Fruit fly (Drosophila melanogaster) whole organism, embryonic: Measurements from ENCODE around the gene CG4382.
A peak's percentile ranks its signal among the peaks of the same experiment; 100 is the strongest.

ENCODE experiments used
- Abd-B ChIP-seq: fragments of 200-800 bp; sonication (Bioruptor generic); optimal IDR thresholded peaks from 2 replicates; lab custom pipeline; 2018; ENCODE audit warnings: missing biosample characterization, mild to moderate bottlenecking, missing genetic modification characterization, moderate library complexity
- Ada2b ChIP-seq: fragments of 200-800 bp; sonication (Bioruptor generic); IDR thresholded peaks from 2 replicates; pipeline ENCODE4 v1.3.6; 2022; ENCODE audit warnings: missing biosample characterization, missing genetic modification characterization
- Aef1 ChIP-seq: fragments of 200-800 bp; sonication (Bioruptor generic); IDR thresholded peaks from 3 replicates; pipeline ENCODE4 v1.3.6; 2022; ENCODE audit warnings: missing biosample characterization, missing genetic modification characterization
- CG10274 ChIP-seq: fragments of 200-800 bp; sonication (Bioruptor generic); optimal IDR thresholded peaks from 3 replicates; lab custom pipeline; 2017; ENCODE audit warnings: missing biosample characterization, mild to moderate bottlenecking, missing genetic modification characterization
- CG10321 ChIP-seq: fragments of 200-800 bp; sonication (Bioruptor generic); IDR thresholded peaks from 2 replicates; pipeline ENCODE4 v1.3.6; 2022; ENCODE audit warnings: missing biosample characterization, missing genetic modification characterization
- CG11504 ChIP-seq: fragments of 200-800 bp; sonication (Bioruptor generic); optimal IDR thresholded peaks from 3 replicates; lab custom pipeline; 2019; ENCODE audit warnings: missing biosample characterization, mild to moderate bottlenecking, missing genetic modification characterization, moderate library complexity
- CG12219 ChIP-seq: fragments of 200-800 bp; sonication (Bioruptor generic); optimal IDR thresholded peaks from 3 replicates; lab custom pipeline; 2018; ENCODE audit warnings: missing biosample characterization, mild to moderate bottlenecking, missing genetic modification characterization
- CG12659 ChIP-seq: fragments of 200-800 bp; sonication (Bioruptor generic); optimal IDR thresholded peaks from 3 replicates; lab custom pipeline; 2017; ENCODE audit warnings: mild to moderate bottlenecking, missing biosample characterization, missing genetic modification reagents, missing genetic modification characterization
- CG13123 ChIP-seq: fragments of 200-800 bp; sonication (Bioruptor generic); optimal IDR thresholded peaks from 2 replicates; lab custom pipeline; 2016; ENCODE audit warnings: missing biosample characterization, missing genetic modification characterization
- CG14014 ChIP-seq: fragments of 200-800 bp; sonication (Bioruptor generic); IDR thresholded peaks from 2 replicates; pipeline ENCODE4 v1.3.6; 2022; ENCODE audit warnings: missing biosample characterization, missing genetic modification characterization
- CG15011 ChIP-seq: fragments of 200-800 bp; sonication (Bioruptor generic); optimal IDR thresholded peaks from 3 replicates; lab custom pipeline; 2018; ENCODE audit warnings: missing biosample characterization, mild to moderate bottlenecking, missing genetic modification characterization
- CG1529 ChIP-seq: fragments of 200-800 bp; sonication (Bioruptor generic); optimal IDR thresholded peaks from 3 replicates; lab custom pipeline; 2018; ENCODE audit warnings: missing biosample characterization, missing genetic modification characterization
- CG17912 ChIP-seq: fragments of 200-800 bp; sonication (Bioruptor generic); optimal IDR thresholded peaks from 2 replicates; lab custom pipeline; 2018; ENCODE audit warnings: missing biosample characterization, mild to moderate bottlenecking, missing genetic modification characterization
- CG1792 ChIP-seq: fragments of 200-800 bp; sonication (Bioruptor generic); optimal IDR thresholded peaks from 2 replicates; lab custom pipeline; 2016; ENCODE audit warnings: missing biosample characterization, missing genetic modification characterization
- CG18599 ChIP-seq: fragments of 200-800 bp; sonication (Bioruptor generic); optimal IDR thresholded peaks from 3 replicates; lab custom pipeline; 2017; ENCODE audit warnings: missing biosample characterization, missing genetic modification characterization, mild to moderate bottlenecking, moderate library complexity, missing genetic modification reagents
- CG2678 ChIP-seq: fragments of 200-800 bp; sonication (Bioruptor generic); optimal IDR thresholded peaks from 3 replicates; lab custom pipeline; 2019; ENCODE audit warnings: missing biosample characterization, mild to moderate bottlenecking, missing genetic modification characterization, moderate library complexity
- CG2875 ChIP-seq: fragments of 200-800 bp; sonication (Bioruptor generic); optimal IDR thresholded peaks from 2 replicates; lab custom pipeline; 2017; ENCODE audit warnings: missing biosample characterization, mild to moderate bottlenecking, missing genetic modification characterization, missing genetic modification reagents
- CG31365 ChIP-seq: fragments of 200-800 bp; sonication (Bioruptor generic); optimal IDR thresholded peaks from 2 replicates; lab custom pipeline; 2018; ENCODE audit warnings: missing biosample characterization, mild to moderate bottlenecking, missing genetic modification characterization
- CG3163 ChIP-seq: fragments of 200-800 bp; sonication (Bioruptor generic); optimal IDR thresholded peaks from 3 replicates; lab custom pipeline; 2016; ENCODE audit warnings: missing biosample characterization, missing genetic modification characterization
- CG34376 ChIP-seq: fragments of 200-800 bp; sonication (Bioruptor generic); optimal IDR thresholded peaks from 2 replicates; lab custom pipeline; 2018; ENCODE audit warnings: missing biosample characterization, mild to moderate bottlenecking, missing genetic modification characterization
- CG3726 ChIP-seq: fragments of 200-800 bp; sonication (Bioruptor generic); IDR thresholded peaks from 3 replicates; pipeline ENCODE4, ENCODE4 v1.3.6; 2022; ENCODE audit warnings: missing biosample characterization, missing genetic modification characterization
- CG6854 ChIP-seq: fragments of 200-800 bp; sonication (Bioruptor generic); optimal IDR thresholded peaks from 3 replicates; lab custom pipeline; 2017; ENCODE audit warnings: missing biosample characterization, mild to moderate bottlenecking, missing genetic modification characterization
- CG7357 ChIP-seq: fragments of 200-800 bp; sonication (Bioruptor generic); IDR thresholded peaks from 3 replicates; pipeline ENCODE4 v1.3.6; 2022; ENCODE audit warnings: missing biosample characterization, missing genetic modification characterization
- D19A ChIP-seq: fragments of 200-800 bp; optimal IDR thresholded peaks from 3 replicates; lab custom pipeline; 2019; ENCODE audit warnings: missing biosample characterization, mild to moderate bottlenecking, missing genetic modification characterization, moderate library complexity
- Dad ChIP-seq: fragments of 200-800 bp; sonication (Bioruptor generic); optimal IDR thresholded peaks from 3 replicates; lab custom pipeline; 2016; ENCODE audit warnings: missing biosample characterization, missing genetic modification characterization
- Ets65A ChIP-seq: fragments of 200-800 bp; sonication (Bioruptor generic); peaks from one replicate; lab custom pipeline; 2016; ENCODE audit warnings: missing biosample characterization, missing genetic modification characterization
- HLH4C ChIP-seq: fragments of 200-800 bp; sonication (Bioruptor generic); IDR thresholded peaks from 3 replicates; pipeline ENCODE4 v1.3.6; 2022; ENCODE audit warnings: missing biosample characterization, missing genetic modification characterization; ENCODE audit not compliant: partially characterized antibody
- Hmr ChIP-seq: fragments of 200-800 bp; sonication (Bioruptor generic); optimal IDR thresholded peaks from 3 replicates; lab custom pipeline; 2017; ENCODE audit warnings: mild to moderate bottlenecking, missing biosample characterization, missing genetic modification reagents, missing genetic modification characterization
- Lim3 ChIP-seq: fragments of 200-800 bp; sonication (Bioruptor generic); IDR thresholded peaks from 2 replicates; pipeline ENCODE4 v1.3.6; 2022; ENCODE audit warnings: missing biosample characterization, missing genetic modification characterization
- Myb ChIP-seq: fragments of 200-800 bp; sonication (Bioruptor generic); optimal IDR thresholded peaks from 2 replicates; lab custom pipeline; 2016; ENCODE audit warnings: missing biosample characterization, missing genetic modification characterization
- Nf-YA ChIP-seq: fragments of 200-800 bp; sonication (Bioruptor generic); IDR thresholded peaks from 2 replicates; pipeline ENCODE4 v1.3.6; 2022; ENCODE audit warnings: missing biosample characterization, missing genetic modification characterization
- Opbp ChIP-seq: fragments of 200-800 bp; sonication (Bioruptor generic); IDR thresholded peaks from 3 replicates; pipeline ENCODE4 v1.3.6; 2022; ENCODE audit warnings: missing biosample characterization, missing genetic modification characterization; ENCODE audit not compliant: partially characterized antibody
- Pdp1 ChIP-seq, 2 experiments: fragments of 200-800 bp; sonication (Bioruptor generic); optimal IDR thresholded peaks; 3 replicates each; lab custom pipeline; 2016; ENCODE audit warnings: missing biosample characterization in 2 of 2, missing genetic modification characterization in 2 of 2, mild to moderate bottlenecking in 1 of 2, moderate library complexity in 1 of 2
- Sry-β ChIP-seq: fragments of 200-800 bp; sonication (Bioruptor generic); optimal IDR thresholded peaks from 2 replicates; lab custom pipeline; 2018; ENCODE audit warnings: missing biosample characterization, mild to moderate bottlenecking, missing genetic modification characterization, moderate library complexity
- ase ChIP-seq: fragments of 200-800 bp; sonication (Bioruptor generic); IDR thresholded peaks from 3 replicates; pipeline ENCODE4 v1.3.6; 2022; ENCODE audit warnings: missing biosample characterization, missing genetic modification characterization
- crc ChIP-seq: fragments of 200-800 bp; sonication (Bioruptor generic); optimal IDR thresholded peaks from 2 replicates; lab custom pipeline; 2016; ENCODE audit warnings: missing biosample characterization, missing genetic modification characterization
- dm ChIP-seq: fragments of 200-800 bp; sonication (Bioruptor generic); optimal IDR thresholded peaks from 3 replicates; lab custom pipeline; 2016; ENCODE audit warnings: missing biosample characterization, missing genetic modification characterization
- kay ChIP-seq: fragments of 200-800 bp; sonication (Bioruptor generic); optimal IDR thresholded peaks from 2 replicates; lab custom pipeline; 2016; ENCODE audit warnings: missing biosample characterization, missing genetic modification characterization
- kni ChIP-seq: fragments of 200-800 bp; sonication (Bioruptor generic); optimal IDR thresholded peaks from 3 replicates; lab custom pipeline; 2017; ENCODE audit warnings: mild to moderate bottlenecking, missing biosample characterization, missing genetic modification reagents, missing genetic modification characterization
- mirr ChIP-seq: fragments of 200-800 bp; sonication (Bioruptor generic); optimal IDR thresholded peaks from 3 replicates; lab custom pipeline; 2018; ENCODE audit warnings: missing biosample characterization, mild to moderate bottlenecking, missing genetic modification characterization
- odd ChIP-seq: fragments of 200-800 bp; sonication (Bioruptor generic); optimal IDR thresholded peaks from 2 replicates; lab custom pipeline; 2017; ENCODE audit warnings: missing biosample characterization, mild to moderate bottlenecking, missing genetic modification characterization
- org-1 ChIP-seq: fragments of 200-800 bp; sonication (Bioruptor generic); optimal IDR thresholded peaks from 2 replicates; lab custom pipeline; 2017; ENCODE audit warnings: missing biosample characterization, missing genetic modification characterization
- otp ChIP-seq: fragments of 200-800 bp; sonication (Bioruptor generic); IDR thresholded peaks from 3 replicates; pipeline ENCODE4, ENCODE4 v1.3.6; 2022; ENCODE audit warnings: missing biosample characterization, missing genetic modification characterization
- prd ChIP-seq, 3 experiments: fragments of >200 bp in 2 of 3; fragments of 200-800 bp in 1 of 3; sonication (Bioruptor generic) in 1 of 3; optimal IDR thresholded peaks in 2 of 3; IDR thresholded peaks in 1 of 3; 2 replicates in 2 of 3; 3 replicates in 1 of 3; pipeline versions ENCODE4 v1.3.6 to Lab custom; 2017 to 2022; ENCODE audit warnings: missing biosample characterization in 1 of 3, missing genetic modification characterization in 1 of 3
- sim ChIP-seq: fragments of 200-800 bp; sonication (Bioruptor generic); IDR thresholded peaks from 2 replicates; pipeline ENCODE4 v1.3.6; 2022; ENCODE audit warnings: missing biosample characterization, missing genetic modification characterization
- toy ChIP-seq: fragments of 200-800 bp; sonication (Bioruptor generic); IDR thresholded peaks from 2 replicates; pipeline ENCODE4 v1.3.6; 2022; ENCODE audit warnings: missing biosample characterization, missing genetic modification characterization
- zen2 ChIP-seq: fragments of 200-800 bp; sonication (Bioruptor generic); IDR thresholded peaks from 3 replicates; pipeline ENCODE4 v1.3.6; 2022; ENCODE audit warnings: missing biosample characterization, missing genetic modification characterization; ENCODE audit not compliant: partially characterized antibody
- zf30C ChIP-seq: fragments of 200-800 bp; sonication (Bioruptor generic); optimal IDR thresholded peaks from 3 replicates; lab custom pipeline; 2018; ENCODE audit warnings: missing biosample characterization, mild to moderate bottlenecking, missing genetic modification characterization
- zfh2 ChIP-seq: fragments of 200-800 bp; sonication (Bioruptor generic); optimal IDR thresholded peaks from 2 replicates; lab custom pipeline; 2016; ENCODE audit warnings: missing biosample characterization, missing genetic modification characterization

CG4382 gene

dm6 chr2L:9617908-9618307, 17.2 kb upstream of the CG4382 start (continued):
- TF ChIP-seq Ada2b (0 out of 2 replicates have a peak, but pooled peaks have one; percentile 18), Hmr (GFP tag; lab: Kevin White, UChicago) (peak; percentile 34), HLH4C (GFP tag; lab: Robert Waterston, UW) (no peak), D19A (tag; lab: Kevin White, UChicago) (peak; percentile 17), otp (no peak), CG2678 (tag; lab: Kevin White, UChicago) (peak; percentile 48), CG34376 (GFP tag; lab: Kevin White, UChicago) (no peak)

- no peak for TF ChIP-seq Nf-YA (GFP tag; lab: Robert Waterston, UW)
- TF ChIP-seq Aef1 (GFP tag; lab: Robert Waterston, UW) = peak; percentile 61; the same call in 2 of the 3 replicates
- TF ChIP-seq CG17912 = peak; percentile 55
- TF ChIP-seq CG18599 = no peak
- TF ChIP-seq CG6854 (GFP tag; lab: Kevin White, UChicago) = no peak
- TF ChIP-seq toy = no peak
- TF ChIP-seq Sry-β (GFP tag; lab: Kevin White, UChicago) = no peak
- peak; percentile 92 for TF ChIP-seq Opbp
- TF ChIP-seq CG12219 (GFP tag; lab: Kevin White, UChicago) = no peak
- TF ChIP-seq mirr = peak; percentile 1
- no peak for TF ChIP-seq CG7357 (GFP tag; lab: Robert Waterston, UW)
- no peak for TF ChIP-seq sim (GFP tag; lab: Robert Waterston, UW)
- TF ChIP-seq CG1792 (GFP tag; lab: Kevin White, UChicago) = no peak
- no peak for TF ChIP-seq CG15011
- peak; percentile 80 for TF ChIP-seq CG12659 (GFP tag; lab: Kevin White, UChicago)
- peak; percentile 61 for TF ChIP-seq CG11504 (tag; lab: Kevin White, UChicago)
- TF ChIP-seq kay (GFP tag; lab: Kevin White, UChicago) = no peak
- peak; percentile 28 for TF ChIP-seq CG3163 (GFP tag; lab: Kevin White, UChicago)
- TF ChIP-seq CG1529 (GFP tag; lab: Kevin White, UChicago) = no peak
- 0 out of 3 replicates have a peak, but pooled peaks have one; percentile 18 for TF ChIP-seq ase (GFP tag; lab: Robert Waterston, UW)
- no peak for TF ChIP-seq org-1
- TF ChIP-seq zf30C (GFP tag; lab: Kevin White, UChicago) = peak; percentile 83
- TF ChIP-seq CG31365 = no peak
- 0 out of 2 replicates have a peak, but pooled peaks have one; percentile 36 for TF ChIP-seq CG14014 (GFP tag; lab: Robert Waterston, UW)
- TF ChIP-seq Ets65A (GFP tag; lab: Kevin White, UChicago) = no peak
- TF ChIP-seq zfh2 (GFP tag; lab: Kevin White, UChicago) = peak; percentile 75
- TF ChIP-seq Lim3 (GFP tag; lab: Robert Waterston, UW) = no peak
- TF ChIP-seq Ada2b = peak; percentile 53; the same call in 1 of the 2 replicates
- TF ChIP-seq Dad = no peak
- no peak for TF ChIP-seq crc (GFP tag; lab: Kevin White, UChicago)
- TF ChIP-seq CG10321 (GFP tag; lab: Robert Waterston, UW) = no peak
- TF ChIP-seq CG2875 (GFP tag; lab: Kevin White, UChicago) = peak; percentile 14
- peak; percentile 40 for TF ChIP-seq CG13123 (GFP tag; lab: Kevin White, UChicago)
- TF ChIP-seq zen2 = no peak; the same call in 2 of the 3 replicates
- peak; percentile 58 for TF ChIP-seq dm
- no peak for TF ChIP-seq Pdp1 (GFP tag; optimal IDR thresholded peaks at IDR 0.05; lab: Kevin White, UChicago)
- TF ChIP-seq CG10274 (GFP tag; lab: Kevin White, UChicago) = no peak
- no peak for TF ChIP-seq CG3726 (GFP tag; lab: Robert Waterston, UW)
- TF ChIP-seq Abd-B (GFP tag; lab: Kevin White, UChicago) = no peak
- TF ChIP-seq Myb = peak; percentile 99
- TF ChIP-seq prd (optimal IDR thresholded peaks at IDR 0.05; lab: Kevin White, UChicago) = no peak
- peak; percentile 32; the same call in 1 of the 3 replicates for TF ChIP-seq prd (GFP tag; IDR thresholded peaks at IDR 0.05; lab: Robert Waterston, UW)
- peak; percentile 58 for TF ChIP-seq kni
- TF ChIP-seq odd (GFP tag; lab: Kevin White, UChicago) = no peak
Measured at dm6 chr2L:9616654-9617053, 16.0 kb upstream of the CG4382 start.
